Worm (Caenorhabditis elegans) whole organism, L4/young adult: ENCODE measurements around the gene nspb-9.

ENCODE experiments used
- W03F9.2 ChIP-seq: fragments of 150-350 bp; optimal IDR thresholded peaks from 2 replicates; lab custom pipeline; 2014; ENCODE audit warnings: missing biosample characterization, missing genetic modification characterization
- dao-5 ChIP-seq: sonication (generic microtip); optimal IDR thresholded peaks from 2 replicates; lab custom pipeline; 2016; ENCODE audit warnings: missing genotype, missing genetic modification characterization, moderate library complexity, missing compliant biosample characterization
- him-1 ChIP-seq: sonication (generic microtip); optimal IDR thresholded peaks from 2 replicates; lab custom pipeline; 2016; ENCODE audit warnings: missing genotype, missing genetic modification reagents, missing genetic modification characterization, missing compliant biosample characterization

- TF ChIP-seq him-1 (tag; lab: Kevin White, UChicago): no peak
- TF ChIP-seq dao-5: no peak
- TF ChIP-seq W03F9.2 (tag; lab: Kevin White, UChicago): no peak
Measured at ce11 chrII:14582206-14582605, 1.5 kb downstream of the nspb-9 start, which contains the start of gene C01G12.3.
